Worm (Caenorhabditis elegans) whole organism, L4 larva: Measurements from ENCODE around the gene Y59A8B.8.

Experiments
- Y5F2A.4 ChIP-seq: fragments of 200-800 bp; sonication (Bioruptor generic); optimal IDR thresholded peaks from 2 replicates; lab custom pipeline; 2018; ENCODE audit warnings: mild to moderate bottlenecking, missing genetic modification characterization, missing compliant biosample characterization
- Y75B8A.6 ChIP-seq: fragments of 200-800 bp; sonication (Bioruptor generic); IDR thresholded peaks from 2 replicates; pipeline ENCODE4 v1.3.6; 2022; ENCODE audit warnings: missing genetic modification reagents, missing genetic modification characterization, missing compliant biosample characterization
- aha-1 ChIP-seq: fragments of 150-350 bp; peaks from one replicate; lab custom pipeline; 2014; ENCODE audit warnings: missing biosample characterization, missing genetic modification characterization
- dmd-9 ChIP-seq: fragments of 200-800 bp; sonication (Bioruptor generic); IDR thresholded peaks from 2 replicates; pipeline ENCODE4 v1.3.6; 2022; ENCODE audit warnings: missing genetic modification reagents, missing genetic modification characterization, missing compliant biosample characterization
- lsy-2 ChIP-seq, 2 experiments: fragments of 150-350 bp in 1 of 2; sonication (generic microtip) in 1 of 2; optimal IDR thresholded peaks; 2 replicates each; lab custom pipeline; 2014 to 2017; ENCODE audit warnings: missing biosample characterization in 2 of 2, missing genetic modification characterization in 2 of 2
- mes-2 ChIP-seq: sonication (generic microtip); optimal IDR thresholded peaks from 2 replicates; lab custom pipeline; 2016; ENCODE audit warnings: missing genotype, mild to moderate bottlenecking, missing genetic modification characterization, missing compliant biosample characterization; ENCODE audit not compliant: poor library complexity, severe bottlenecking
- nhr-25 ChIP-seq: sonication (generic microtip); optimal IDR thresholded peaks from 2 replicates; lab custom pipeline; 2017; ENCODE audit warnings: missing genetic modification characterization, mild to moderate bottlenecking, missing compliant biosample characterization, antibody characterized with exemption, moderate library complexity, borderline replicate concordance; ENCODE audit not compliant: insufficient read depth
- nhr-28 ChIP-seq: fragments of 150-350 bp; optimal IDR thresholded peaks from 2 replicates; lab custom pipeline; 2014; ENCODE audit warnings: missing biosample characterization, missing genetic modification characterization
- nhr-41 ChIP-seq: fragments of 200-800 bp; sonication (Bioruptor generic); IDR thresholded peaks from 2 replicates; pipeline ENCODE4 v1.3.6; 2022; ENCODE audit warnings: missing genetic modification reagents, missing genetic modification characterization, missing compliant biosample characterization
- pha-4 ChIP-seq, 2 experiments: fragments of 150-350 bp in 1 of 2; fragments of 200-800 bp in 1 of 2; sonication (Bioruptor generic) in 1 of 2; IDR thresholded peaks in 1 of 2; optimal IDR thresholded peaks in 1 of 2; 2 replicates each; pipeline versions ENCODE4 v1.3.6 to Lab custom; 2014 to 2022; ENCODE audit warnings: missing genetic modification characterization in 2 of 2, missing genetic modification reagents in 2 of 2, missing biosample characterization in 1 of 2, missing compliant biosample characterization in 1 of 2
- pqm-1 ChIP-seq: sonication (generic microtip); optimal IDR thresholded peaks from 2 replicates; lab custom pipeline; 2017; ENCODE audit warnings: missing biosample characterization, missing genetic modification characterization
- tra-1 ChIP-seq: fragments of 200-800 bp; sonication (Bioruptor generic); IDR thresholded peaks from 2 replicates; pipeline ENCODE4 v1.3.6; 2022; ENCODE audit warnings: missing genetic modification reagents, missing genetic modification characterization, missing compliant biosample characterization
- unc-39 ChIP-seq: sonication (generic microtip); optimal IDR thresholded peaks from 2 replicates; lab custom pipeline; 2017; ENCODE audit warnings: missing biosample characterization, missing genetic modification characterization
- zag-1 ChIP-seq: fragments of 150-350 bp; optimal IDR thresholded peaks from 2 replicates; lab custom pipeline; 2014; ENCODE audit warnings: missing biosample characterization, missing genetic modification characterization

- TF ChIP-seq lsy-2 (tag; optimal IDR thresholded peaks at IDR 0.05; lab: Kevin White, UChicago) (no peak), dmd-9 (no peak), Y75B8A.6 (GFP tag; lab: Robert Waterston, UW) (no peak), unc-39 (tag; lab: Kevin White, UChicago) (no peak), nhr-28 (tag; lab: Kevin White, UChicago) (no peak), zag-1 (tag; lab: Kevin White, UChicago) (no peak), pqm-1 (tag; lab: Kevin White, UChicago) (no peak), nhr-25 (tag; lab: Kevin White, UChicago) (no peak), pha-4 (GFP tag; IDR thresholded peaks at IDR 0.05; lab: Robert Waterston, UW) (no peak), pha-4 (tag; optimal IDR thresholded peaks at IDR 0.05; lab: Kevin White, UChicago) (no peak), aha-1 (tag; lab: Kevin White, UChicago) (no peak), nhr-41 (GFP tag; lab: Robert Waterston, UW) (no peak), mes-2 (no peak), tra-1 (GFP tag; lab: Robert Waterston, UW) (no peak), Y5F2A.4 (GFP tag; lab: Kevin White, UChicago) (no peak)
Measured at ce11 chrV:18085150-18085833, 19.2 kb upstream of the Y59A8B.8 start, which contains the start of gene fbxa-106.
